Worm (Caenorhabditis elegans): Measurements from ENCODE around the gene dpy-19.
A peak's percentile ranks its signal among the peaks of the same experiment; 100 is the strongest.

The dpy-19 gene

DNA sequence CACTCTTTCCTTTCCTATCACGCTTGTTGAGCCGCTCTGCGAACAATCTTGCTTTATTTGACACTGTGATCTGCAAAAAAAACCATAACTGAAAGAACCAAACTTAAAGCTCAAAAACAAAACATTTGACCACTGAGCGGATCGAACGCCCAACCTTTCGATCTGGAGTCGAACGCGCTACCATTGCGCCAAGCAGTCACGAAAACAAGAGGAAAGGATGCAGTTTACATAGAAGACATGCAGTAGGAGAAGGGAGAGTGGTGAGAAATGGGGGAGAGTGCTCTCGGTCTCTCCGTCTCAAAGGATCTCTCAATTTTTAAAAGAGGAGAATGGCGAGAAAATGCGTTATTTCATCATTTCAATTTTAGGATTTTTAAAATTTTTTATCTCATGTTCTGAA lies 11.1 kb upstream of the dpy-19 start (continued):
- TF ChIP-seq nhr-102 (tag; optimal IDR thresholded peaks at IDR 0.05) (peak; percentile 75), ceh-44 (GFP tag; IDR thresholded peaks at IDR 0.05) (peak; percentile 74; the same call in 1 of the 2 replicates), rbr-2 (tag; optimal IDR thresholded peaks at IDR 0.05) (peak; percentile 72), zfp-3 (GFP tag; conservative IDR thresholded peaks at IDR 0.05) (peak; percentile 78; the same call in 1 of the 2 replicates), zip-11 (GFP tag; IDR thresholded peaks at IDR 0.05) (0 out of 2 replicates have a peak, but pooled peaks have one; percentile 36), set-16 (GFP tag; IDR thresholded peaks at IDR 0.05) (peak; percentile 29; the same call in 1 of the 2 replicates), snpc-1.2 (GFP tag; IDR thresholded peaks at IDR 0.05) (peak; percentile 80), spr-1 (tag; optimal IDR thresholded peaks at IDR 0.05) (peak; percentile 43), ceh-82 (tag; optimal IDR thresholded peaks at IDR 0.05) (no peak), nhr-48 (tag; optimal IDR thresholded peaks at IDR 0.05) (peak; percentile 58), F37D6.2 (tag; optimal IDR thresholded peaks at IDR 0.05) (peak; percentile 50), nhr-111 (GFP tag; optimal IDR thresholded peaks at IDR 0.05) (peak; percentile 77), unc-130 (GFP tag; optimal IDR thresholded peaks at IDR 0.05) (peak; percentile 60), madf-9 (GFP tag; conservative IDR thresholded peaks at IDR 0.05) (peak; percentile 91), nhr-28 (tag; optimal IDR thresholded peaks at IDR 0.05) (peak; percentile 63), aha-1 (tag) (peak; percentile 84), mes-2 (tag; optimal IDR thresholded peaks at IDR 0.05; ENCODE audit: poor library complexity, severe bottlenecking) (peak; percentile 82), vab-7 (GFP tag; IDR thresholded peaks at IDR 0.05) (peak; percentile 90), arid-1 (GFP tag; conservative IDR thresholded peaks at IDR 0.05) (peak; percentile 90), F26F4.8 (GFP tag; conservative IDR thresholded peaks at IDR 0.05) (peak; percentile 94), daf-8 (GFP tag; IDR thresholded peaks at IDR 0.05) (no peak), ZK337.2 (GFP tag; IDR thresholded peaks at IDR 0.05) (peak; percentile 78), lim-7 (GFP tag; IDR thresholded peaks at IDR 0.05) (peak; percentile 97), ceh-62 (tag; optimal IDR thresholded peaks at IDR 0.05) (no peak), php-3 (GFP tag; IDR thresholded peaks at IDR 0.05) (peak; percentile 72), dpl-1 (GFP tag; optimal IDR thresholded peaks at IDR 0.05) (peak; percentile 53), jun-1 (tag; optimal IDR thresholded peaks at IDR 0.05) (no peak), Y105C5A.15 (GFP tag; IDR thresholded peaks at IDR 0.05) (peak; percentile 93), ZK546.5 (tag; optimal IDR thresholded peaks at IDR 0.05) (no peak), dmd-9 (GFP tag; IDR thresholded peaks at IDR 0.05) (peak; percentile 71; the same call in 1 of the 2 replicates), egl-43 (GFP tag; IDR thresholded peaks at IDR 0.05) (peak; percentile 97), T26A8.4 (GFP tag; IDR thresholded peaks at IDR 0.05) (peak; percentile 85), ceh-32 (tag; optimal IDR thresholded peaks at IDR 0.05; ENCODE audit: poor library complexity) (no peak), egl-27 (tag; optimal IDR thresholded peaks at IDR 0.05) (no peak), madf-5 (GFP tag; IDR thresholded peaks at IDR 0.05) (peak; percentile 86 to 89; a peak in 3 of 4 replicates), lin-38 (GFP tag; IDR thresholded peaks at IDR 0.05) (peak; percentile 84), hif-1 (tag; optimal IDR thresholded peaks at IDR 0.05) (peak in 1 of 2 experiments; percentile 69), Y75B8A.6 (GFP tag; IDR thresholded peaks at IDR 0.05) (peak; percentile 88), nhr-11 (tag; optimal IDR thresholded peaks at IDR 0.05) (peak; percentile 39), nhr-25 (tag; optimal IDR thresholded peaks at IDR 0.05; ENCODE audit: borderline replicate concordance, insufficient read depth) (no peak), ztf-7 (tag; optimal IDR thresholded peaks at IDR 0.05) (peak; percentile 81), dmd-6 (GFP tag; IDR thresholded peaks at IDR 0.05) (peak; percentile 47), mdl-1 (tag; optimal IDR thresholded peaks at IDR 0.05) (no peak), saeg-2 (GFP tag; IDR thresholded peaks at IDR 0.05) (0 out of 2 replicates have a peak, but pooled peaks have one; percentile 7), skn-1 (tag; optimal IDR thresholded peaks at IDR 0.05) (no peak), F49E8.2 (tag; optimal IDR thresholded peaks at IDR 0.05; ENCODE audit: borderline replicate concordance) (peak; percentile 44), ceh-20 (GFP tag; IDR thresholded peaks at IDR 0.05) (peak; percentile 85), zfp-2 (tag; optimal IDR thresholded peaks at IDR 0.05) (peak; percentile 24), ctbp-1 (GFP tag; IDR thresholded peaks at IDR 0.05) (peak; percentile 90), sdz-12 (GFP tag; optimal IDR thresholded peaks at IDR 0.05) (peak; percentile 84)

Data from whole organism, L4 larva.